Worm (Caenorhabditis elegans): Measurements from ENCODE around the gene mec-3.

mec-3 gene

DNA sequence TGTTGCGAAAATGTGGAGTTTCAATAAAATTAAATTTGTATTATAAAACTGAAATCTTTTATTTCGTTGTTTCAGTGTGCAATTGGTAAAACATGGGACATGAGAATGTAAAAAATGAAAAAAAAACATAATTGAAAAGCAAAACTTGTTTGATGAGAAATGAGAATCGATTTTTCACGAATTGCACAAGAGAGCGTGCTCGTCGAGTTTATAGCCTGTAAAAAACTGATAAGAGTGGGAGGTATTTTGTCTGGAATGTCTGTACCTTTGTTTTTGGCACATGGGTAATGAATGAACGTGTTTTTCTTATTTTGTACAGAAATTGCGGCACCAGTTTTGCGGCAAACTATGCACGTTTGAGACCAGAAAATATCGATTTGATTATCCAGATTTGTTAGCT, 20.9 kb upstream of the mec-3 start:
- TF ChIP-seq pag-3 (tag; optimal IDR thresholded peaks at IDR 0.05; ENCODE audit: borderline replicate concordance) (no peak), syd-9 (tag; optimal IDR thresholded peaks at IDR 0.05) (no peak), C38D4.7 (GFP tag; optimal IDR thresholded peaks at IDR 0.05) (no peak)

DNA sequence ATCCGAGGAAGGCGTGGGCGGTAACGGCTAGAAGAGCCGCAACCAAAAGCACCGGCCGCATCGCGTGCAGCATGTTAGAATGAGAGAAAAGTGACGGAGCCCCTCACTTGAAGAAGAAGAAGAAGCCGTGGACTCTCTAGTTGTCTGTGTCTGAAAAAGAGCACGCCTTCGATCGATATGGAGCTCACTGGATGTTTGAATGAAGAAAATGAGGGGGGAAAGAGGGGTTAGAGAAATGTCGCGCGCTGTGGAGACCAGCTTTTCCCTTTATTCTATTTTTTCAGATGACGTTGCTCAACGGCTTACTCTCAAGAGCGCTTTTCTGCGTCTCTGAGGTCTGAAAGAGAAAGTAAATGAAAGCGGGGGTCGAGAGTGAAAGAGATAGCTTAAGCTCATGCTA, 20.0 kb upstream of the mec-3 start, which contains the start of gene egl-21:
egl-21 (minus strand) TSS at position 150 of the 400 bp plus-strand sequence.
- TF ChIP-seq ceh-24 (tag; optimal IDR thresholded peaks at IDR 0.05), result no peak
- no peak for TF ChIP-seq ceh-2 (tag; optimal IDR thresholded peaks at IDR 0.05)
- no peak for TF ChIP-seq pax-1 (tag; optimal IDR thresholded peaks at IDR 0.05)
- no peak for TF ChIP-seq nhr-11 (tag; optimal IDR thresholded peaks at IDR 0.05)
- no peak for TF ChIP-seq ttx-3 (tag; optimal IDR thresholded peaks at IDR 0.05)
- no peak for TF ChIP-seq ama-1 (optimal IDR thresholded peaks at IDR 0.05)
- TF ChIP-seq unc-42 (tag; optimal IDR thresholded peaks at IDR 0.05), result peak; percentile 81
- TF ChIP-seq tbx-2 (tag; optimal IDR thresholded peaks at IDR 0.05), result peak; percentile 6
- TF ChIP-seq che-1 (tag; optimal IDR thresholded peaks at IDR 0.05), result no peak
- TF ChIP-seq hlh-30 (tag; optimal IDR thresholded peaks at IDR 0.05; ENCODE audit: insufficient read depth), result no peak
- no peak for TF ChIP-seq pqm-1 (tag; optimal IDR thresholded peaks at IDR 0.05)
- no peak for TF ChIP-seq zip-5 (tag; optimal IDR thresholded peaks at IDR 0.05)
- no peak for TF ChIP-seq ceh-22 (tag; optimal IDR thresholded peaks at IDR 0.05)
- no peak for TF ChIP-seq T23F11.4 (GFP tag; optimal IDR thresholded peaks at IDR 0.05)
- no peak for TF ChIP-seq ceh-9 (tag; optimal IDR thresholded peaks at IDR 0.05)
- TF ChIP-seq hlh-6 (tag; optimal IDR thresholded peaks at IDR 0.05), result no peak
- TF ChIP-seq lin-11 (tag; optimal IDR thresholded peaks at IDR 0.05), result no peak
- peak; percentile 1 for TF ChIP-seq lim-6 (tag; optimal IDR thresholded peaks at IDR 0.05)
- TF ChIP-seq ets-4 (tag; optimal IDR thresholded peaks at IDR 0.05), result no peak
- no peak for TF ChIP-seq tbx-7 (tag; optimal IDR thresholded peaks at IDR 0.05)
- TF ChIP-seq eyg-1 (tag; optimal IDR thresholded peaks at IDR 0.05), result no peak
- TF ChIP-seq ref-2 (tag; optimal IDR thresholded peaks at IDR 0.05), result no peak
- no peak for TF ChIP-seq elt-2 (tag; optimal IDR thresholded peaks at IDR 0.05)
- TF ChIP-seq nfya-1 (tag; optimal IDR thresholded peaks at IDR 0.05), result peak; percentile 25
- TF ChIP-seq mec-3 (tag; optimal IDR thresholded peaks at IDR 0.05; ENCODE audit: borderline replicate concordance), result no peak
- no peak for TF ChIP-seq rnt-1 (tag; optimal IDR thresholded peaks at IDR 0.05)
- no peak for TF ChIP-seq ahr-1 (tag; optimal IDR thresholded peaks at IDR 0.05)
- no peak for TF ChIP-seq npax-4 (tag; optimal IDR thresholded peaks at IDR 0.05)
- TF ChIP-seq sox-4 (tag; optimal IDR thresholded peaks at IDR 0.05), result no peak
- TF ChIP-seq nhr-232 (tag; optimal IDR thresholded peaks at IDR 0.05), result no peak
- no peak for TF ChIP-seq ceh-6 (GFP tag; optimal IDR thresholded peaks at IDR 0.05)
- TF ChIP-seq ceh-31 (tag; optimal IDR thresholded peaks at IDR 0.05), result peak; percentile 43
- no peak for TF ChIP-seq dmd-4 (tag; optimal IDR thresholded peaks at IDR 0.05; ENCODE audit: borderline replicate concordance)
- TF ChIP-seq ceh-30 (tag; optimal IDR thresholded peaks at IDR 0.05), result no peak
- no peak for TF ChIP-seq K02D7.2 (tag; optimal IDR thresholded peaks at IDR 0.05)
- no peak for TF ChIP-seq gmeb-2 (tag; optimal IDR thresholded peaks at IDR 0.05)
- peak; percentile 2 for TF ChIP-seq unc-86 (tag; optimal IDR thresholded peaks at IDR 0.05)
- TF ChIP-seq elt-4 (tag; optimal IDR thresholded peaks at IDR 0.05), result no peak
- no peak for TF ChIP-seq odd-2 (tag; optimal IDR thresholded peaks at IDR 0.05)
- no peak for TF ChIP-seq fkh-10 (GFP tag; optimal IDR thresholded peaks at IDR 0.05)
- no peak for TF ChIP-seq pha-2 (tag; optimal IDR thresholded peaks at IDR 0.05)
- TF ChIP-seq dve-1 (tag; optimal IDR thresholded peaks at IDR 0.05), result no peak
- TF ChIP-seq syd-9 (tag; optimal IDR thresholded peaks at IDR 0.05), result no peak
- TF ChIP-seq ceh-48 (tag; optimal IDR thresholded peaks at IDR 0.05), result peak; percentile 66
- TF ChIP-seq F13H6.1 (tag; optimal IDR thresholded peaks at IDR 0.05), result no peak
- TF ChIP-seq hlh-8 (tag; optimal IDR thresholded peaks at IDR 0.05), result no peak
- TF ChIP-seq pag-3 (tag; optimal IDR thresholded peaks at IDR 0.05; ENCODE audit: borderline replicate concordance), result no peak
- TF ChIP-seq ceh-14 (tag; optimal IDR thresholded peaks at IDR 0.05), result peak; percentile 67
- TF ChIP-seq unc-55 (GFP tag; optimal IDR thresholded peaks at IDR 0.05), result peak; percentile 13
- TF ChIP-seq Y22D7AL.16 (tag; optimal IDR thresholded peaks at IDR 0.05), result no peak
- TF ChIP-seq fkh-6 (tag; optimal IDR thresholded peaks at IDR 0.05), result no peak
- no peak for TF ChIP-seq ceh-34 (tag; optimal IDR thresholded peaks at IDR 0.05)

Measured in whole organism, late embryonic.